Worm (Caenorhabditis elegans): ENCODE measurements around the gene rpl-15.

The rpl-15 gene

DNA sequence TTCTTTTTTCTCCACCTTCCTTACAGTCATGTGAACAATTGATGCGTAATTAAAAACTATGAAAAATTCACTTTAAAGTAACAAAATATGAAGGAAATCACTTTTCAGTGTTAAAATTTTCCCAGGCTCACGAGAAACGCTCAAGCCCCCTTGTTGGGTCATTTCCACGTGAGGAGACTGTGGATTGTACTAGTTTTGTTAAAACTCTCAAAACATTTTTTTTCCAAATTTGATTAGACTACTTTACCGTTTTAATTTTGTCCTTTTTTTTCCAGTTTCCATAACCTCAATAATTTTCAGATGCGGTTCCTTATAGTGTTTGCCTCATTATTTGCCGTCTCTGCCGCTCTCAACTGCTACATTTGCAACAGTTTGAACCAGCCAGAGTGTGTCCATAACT is 10.8 kb upstream of the rpl-15 start, which contains the start of gene K11H12.7:
K11H12.7 (plus strand) TSS at position 301 of the 400 bp plus-strand sequence.
- no peak for TF ChIP-seq R02D3.7 (tag; optimal IDR thresholded peaks at IDR 0.05)
- TF ChIP-seq daf-12 (tag; optimal IDR thresholded peaks at IDR 0.05), result no peak

DNA sequence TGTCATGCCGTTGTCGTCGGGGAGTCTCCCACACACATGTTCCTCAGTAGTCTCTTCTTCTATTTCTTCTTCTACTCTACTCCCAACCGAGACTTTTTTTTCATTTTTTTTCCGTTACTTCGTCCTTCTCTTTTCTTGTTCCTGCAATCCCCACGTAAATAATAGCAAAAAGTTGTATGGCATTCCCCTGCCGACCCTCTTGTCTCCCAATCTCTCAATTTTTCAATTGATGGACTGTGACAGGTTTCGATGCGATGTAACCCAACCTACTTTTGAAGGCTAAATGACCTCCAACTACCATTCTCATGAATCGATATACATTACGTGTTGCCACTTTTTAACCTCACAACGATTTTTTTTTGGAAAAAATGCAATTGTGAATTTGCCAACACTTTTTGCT is 9.7 kb upstream of the rpl-15 start:
- TF ChIP-seq pqm-1 (tag; optimal IDR thresholded peaks at IDR 0.05), result no peak
- no peak for TF ChIP-seq pha-4 (tag; optimal IDR thresholded peaks at IDR 0.05)
- no peak for TF ChIP-seq fkh-2 (tag; optimal IDR thresholded peaks at IDR 0.05)
- peak; percentile 30 for TF ChIP-seq lin-39 (tag; optimal IDR thresholded peaks at IDR 0.05)
- no peak for TF ChIP-seq sea-2 (GFP tag; optimal IDR thresholded peaks at IDR 0.05)
- TF ChIP-seq nhr-28 (tag; optimal IDR thresholded peaks at IDR 0.05), result no peak
- TF ChIP-seq nhr-11 (tag; optimal IDR thresholded peaks at IDR 0.05), result no peak
- TF ChIP-seq elt-2 (tag; optimal IDR thresholded peaks at IDR 0.05), result no peak
- TF ChIP-seq hmg-11 (tag; optimal IDR thresholded peaks at IDR 0.05), result peak; percentile 49
- no peak for TF ChIP-seq ceh-82 (tag; optimal IDR thresholded peaks at IDR 0.05)
- TF ChIP-seq ceh-28 (tag; optimal IDR thresholded peaks at IDR 0.05), result peak; percentile 23
- TF ChIP-seq R02D3.7 (tag; optimal IDR thresholded peaks at IDR 0.05), result no peak
- no peak for TF ChIP-seq skn-1 (tag; optimal IDR thresholded peaks at IDR 0.05)
- no peak for TF ChIP-seq nhr-12 (tag; optimal IDR thresholded peaks at IDR 0.05)
- TF ChIP-seq zag-1 (tag; optimal IDR thresholded peaks at IDR 0.05), result no peak
- TF ChIP-seq nhr-25 (tag; optimal IDR thresholded peaks at IDR 0.05), result peak; percentile 63
- TF ChIP-seq fkh-10 (GFP tag; optimal IDR thresholded peaks at IDR 0.05), result no peak
- no peak for TF ChIP-seq elt-3 (tag; optimal IDR thresholded peaks at IDR 0.05)
- no peak for TF ChIP-seq mml-1 (tag; optimal IDR thresholded peaks at IDR 0.05)
- no peak for TF ChIP-seq unc-39 (tag; optimal IDR thresholded peaks at IDR 0.05)
- no peak for TF ChIP-seq ztf-4 (tag; optimal IDR thresholded peaks at IDR 0.05)
- TF ChIP-seq nhr-77 (tag; optimal IDR thresholded peaks at IDR 0.05), result no peak
- TF ChIP-seq nhr-43 (tag; optimal IDR thresholded peaks at IDR 0.05; ENCODE audit: poor library complexity, severe bottlenecking), result no peak
- TF ChIP-seq snpc-4 (tag; optimal IDR thresholded peaks at IDR 0.05), result peak; percentile 18
- no peak for TF ChIP-seq ama-1 (optimal IDR thresholded peaks at IDR 0.05)
- TF ChIP-seq nhr-23 (tag; optimal IDR thresholded peaks at IDR 0.05), result no peak
- TF ChIP-seq unc-62 (GFP tag; optimal IDR thresholded peaks at IDR 0.05), result peak; percentile 76
- TF ChIP-seq egl-27 (tag; optimal IDR thresholded peaks at IDR 0.05), result peak; percentile 7
- no peak for TF ChIP-seq elt-1 (tag; optimal IDR thresholded peaks at IDR 0.05)
- TF ChIP-seq ceh-9 (tag; optimal IDR thresholded peaks at IDR 0.05), result no peak

DNA sequence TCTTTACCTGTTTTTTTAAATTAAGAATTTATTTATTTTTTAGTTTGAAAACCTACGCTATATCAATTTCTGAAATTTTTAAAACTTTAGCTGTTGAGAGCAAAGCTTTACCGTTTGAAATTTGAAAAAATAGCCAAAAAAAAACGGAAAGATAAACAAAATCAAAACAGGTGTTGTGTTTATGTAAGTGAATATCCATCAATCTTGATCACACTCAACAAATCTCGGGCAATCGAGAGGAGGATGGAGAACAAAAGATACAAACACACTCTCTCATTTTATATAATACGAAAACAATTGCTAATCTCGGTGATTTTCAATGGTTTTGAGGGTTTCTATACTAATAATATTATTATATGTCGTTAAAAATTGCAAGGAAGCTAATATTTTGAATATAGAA is 7.2 kb upstream of the rpl-15 start:
- no peak for TF ChIP-seq elt-2 (tag; optimal IDR thresholded peaks at IDR 0.05)
- no peak for TF ChIP-seq daf-12 (tag; optimal IDR thresholded peaks at IDR 0.05)
- TF ChIP-seq mdl-1 (tag; optimal IDR thresholded peaks at IDR 0.05), result no peak

DNA sequence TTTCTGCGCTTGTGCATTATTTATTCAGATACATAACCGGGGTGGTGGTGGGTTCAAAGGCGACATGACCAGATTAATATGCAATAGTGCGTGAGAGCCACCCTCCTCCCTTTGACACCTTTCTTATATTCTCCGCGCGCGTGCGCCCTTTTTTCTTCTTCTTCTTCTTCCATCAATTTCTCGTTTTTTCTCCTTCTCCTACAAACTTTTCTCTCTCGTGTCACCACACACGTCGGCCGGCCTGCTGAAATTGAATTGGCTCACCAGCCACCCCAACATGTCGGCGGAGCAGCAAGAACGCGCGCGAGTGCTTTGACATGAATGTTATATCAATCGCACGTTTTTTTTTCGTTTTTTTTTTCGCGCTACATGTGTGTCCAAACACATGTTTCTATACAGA is 5.2 kb upstream of the rpl-15 start:
- peak; percentile 5 for TF ChIP-seq nfya-1 (tag; optimal IDR thresholded peaks at IDR 0.05; ENCODE audit: insufficient read depth)
- no peak for TF ChIP-seq nhr-11 (tag; optimal IDR thresholded peaks at IDR 0.05)
- no peak for TF ChIP-seq ztf-4 (tag; optimal IDR thresholded peaks at IDR 0.05)
- no peak for TF ChIP-seq nhr-25 (tag; optimal IDR thresholded peaks at IDR 0.05)
- peak; percentile 64 for TF ChIP-seq hmg-11 (tag; optimal IDR thresholded peaks at IDR 0.05)

DNA sequence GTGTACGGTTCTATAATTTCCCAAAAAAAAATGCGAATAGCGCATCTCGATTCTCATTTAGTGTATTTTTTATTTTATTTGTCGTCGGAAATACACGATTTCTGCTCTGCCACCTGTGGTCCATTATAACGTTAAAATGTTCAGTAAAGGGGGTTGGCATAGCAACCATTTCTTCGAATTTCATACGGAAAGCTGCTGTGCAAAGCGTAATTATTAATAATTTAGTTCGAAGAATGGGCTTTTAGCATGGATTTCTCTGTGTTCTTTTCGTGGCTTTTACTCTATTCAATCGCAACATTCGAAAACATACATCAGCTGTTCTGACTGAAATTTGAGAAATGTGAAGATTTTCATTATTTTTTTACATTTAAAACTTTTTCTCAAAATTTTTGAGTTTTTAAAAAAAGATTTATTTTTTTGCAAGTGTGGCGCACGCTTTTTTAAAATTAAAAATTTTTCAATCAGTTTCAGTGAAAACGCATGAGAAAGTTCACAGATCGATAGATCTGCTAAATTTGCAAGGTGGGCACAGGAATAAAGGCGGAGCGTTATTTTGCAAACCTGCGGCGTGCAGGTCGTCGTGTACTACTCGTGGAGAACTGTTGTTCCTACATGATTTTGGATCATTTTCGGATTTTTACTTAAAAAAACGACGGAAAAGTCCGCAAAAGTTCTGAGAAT is 4.3 kb upstream of the rpl-15 start:
- TF ChIP-seq nhr-76 (tag; optimal IDR thresholded peaks at IDR 0.05), result no peak
- no peak for TF ChIP-seq sea-2 (GFP tag; optimal IDR thresholded peaks at IDR 0.05)
- TF ChIP-seq elt-2 (tag; optimal IDR thresholded peaks at IDR 0.05), result peak; percentile 6
- TF ChIP-seq R02D3.7 (tag; optimal IDR thresholded peaks at IDR 0.05), result no peak
- TF ChIP-seq pha-4 (tag; optimal IDR thresholded peaks at IDR 0.05), result peak; percentile 28
- TF ChIP-seq egl-27 (tag; optimal IDR thresholded peaks at IDR 0.05), result no peak
- TF ChIP-seq lin-39 (tag; optimal IDR thresholded peaks at IDR 0.05), result no peak
